Worm (Caenorhabditis elegans) whole organism, late embryonic: ENCODE measurements around the gene srj-6.

Experiments used
- ama-1 ChIP-seq: fragments of 150-350 bp; optimal IDR thresholded peaks from 2 replicates; lab custom pipeline; 2014
- ceh-2 ChIP-seq: sonication (generic microtip); optimal IDR thresholded peaks from 2 replicates; lab custom pipeline; 2016; ENCODE audit warnings: missing genotype, missing genetic modification characterization, missing compliant biosample characterization
- hlh-13 ChIP-seq: fragments of 200-800 bp; sonication (Bioruptor generic); optimal IDR thresholded peaks from 2 replicates; lab custom pipeline; 2018; ENCODE audit warnings: mild to moderate bottlenecking, missing genetic modification characterization, missing compliant biosample characterization
- hlh-8 ChIP-seq: sonication (generic microtip); optimal IDR thresholded peaks from 2 replicates; lab custom pipeline; 2016; ENCODE audit warnings: missing genotype, missing genetic modification characterization, missing compliant biosample characterization
- nhr-11 ChIP-seq: fragments of 150-350 bp; optimal IDR thresholded peaks from 2 replicates; lab custom pipeline; 2014; ENCODE audit warnings: missing biosample characterization, missing genetic modification characterization
- npax-4 ChIP-seq: sonication (generic microtip); optimal IDR thresholded peaks from 2 replicates; lab custom pipeline; 2016; ENCODE audit warnings: missing genetic modification characterization, missing compliant biosample characterization

DNA sequence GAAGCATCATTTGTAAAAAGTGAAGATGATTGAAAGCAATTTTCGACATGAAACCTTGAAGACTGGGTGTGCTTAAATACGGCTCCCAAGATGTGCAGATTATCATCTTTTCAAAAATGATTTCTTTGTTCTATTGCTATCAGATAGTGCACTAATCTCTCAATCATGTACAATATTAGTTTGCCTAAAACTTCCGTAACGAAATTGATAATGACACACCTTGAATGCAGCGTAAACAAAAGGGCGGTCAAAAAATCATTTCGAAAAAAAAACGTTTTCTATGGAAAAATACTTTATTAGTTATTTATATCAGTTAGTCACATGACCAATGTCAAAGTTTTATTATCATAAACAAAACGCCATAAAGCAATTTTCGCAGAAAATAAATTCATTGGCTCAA lies 31.4 kb downstream of the srj-6 start, which contains the start of gene F48G7.5:
- no peak for TF ChIP-seq ceh-2 (tag; lab: Kevin White, UChicago)
- TF ChIP-seq hlh-8: no peak
- no peak for TF ChIP-seq ama-1
- no peak for TF ChIP-seq hlh-13 (GFP tag; lab: Kevin White, UChicago)
- TF ChIP-seq nhr-11: no peak
- TF ChIP-seq npax-4 (tag; lab: Kevin White, UChicago): no peak
